Fruit fly (Drosophila melanogaster): ENCODE results near the gene Yp3.

The Yp3 gene

dm6 chrX:13744599-13745052 is 14.7 kb upstream of the Yp3 start, which contains the start of gene Grip91:
Gene Grip91, minus strand, starts transcription at chrX:13744683.
- TF ChIP-seq knrl (GFP tag; IDR thresholded peaks at IDR 0.05; ENCODE audit: partially characterized antibody) (0 out of 3 replicates have a peak, but pooled peaks have one; percentile 50), H2.0 (GFP tag; IDR thresholded peaks at IDR 0.05) (no peak), NC2β (GFP tag; optimal IDR thresholded peaks at IDR 0.05) (peak; percentile 25), CG1832 (GFP tag; optimal IDR thresholded peaks at IDR 0.05) (no peak), CG4617 (GFP tag; optimal IDR thresholded peaks at IDR 0.05; ENCODE audit: borderline replicate concordance) (peak; percentile 57), CG5180 (GFP tag; optimal IDR thresholded peaks at IDR 0.05) (no peak), CG32532 (GFP tag; IDR thresholded peaks at IDR 0.05) (no peak), psq (GFP tag; optimal IDR thresholded peaks at IDR 0.05) (no peak), CG17829 (tag; optimal IDR thresholded peaks at IDR 0.05) (peak; percentile 33), zfh2 (GFP tag; optimal IDR thresholded peaks at IDR 0.05) (peak; percentile 11), chinmo (GFP tag; IDR thresholded peaks at IDR 0.05; ENCODE audit: partially characterized antibody) (0 out of 4 replicates have a peak, but pooled peaks have one; percentile 45), CG11696 (GFP tag; IDR thresholded peaks at IDR 0.05) (no peak), ara (GFP tag; IDR thresholded peaks at IDR 0.05) (no peak), grau (tag; optimal IDR thresholded peaks at IDR 0.05) (peak; percentile 6), CG9876 (GFP tag; optimal IDR thresholded peaks at IDR 0.05) (no peak), dpn (GFP tag; optimal IDR thresholded peaks at IDR 0.05) (no peak), Side (GFP tag; optimal IDR thresholded peaks at IDR 0.05) (no peak), CG7357 (GFP tag; IDR thresholded peaks at IDR 0.05) (no peak), C15 (GFP tag; IDR thresholded peaks at IDR 0.05) (no peak), lab (GFP tag; optimal IDR thresholded peaks at IDR 0.05) (no peak), CG17361 (GFP tag; IDR thresholded peaks at IDR 0.05) (no peak; the same call in 2 of the 3 replicates), CG3838 (GFP tag; optimal IDR thresholded peaks at IDR 0.05) (no peak), CG4282 (GFP tag; optimal IDR thresholded peaks at IDR 0.05) (no peak), CG31388 (GFP tag; optimal IDR thresholded peaks at IDR 0.05) (no peak), CG14441 (GFP tag; IDR thresholded peaks at IDR 0.05) (0 out of 2 replicates have a peak, but pooled peaks have one; percentile 10), Nf-YB (GFP tag; optimal IDR thresholded peaks at IDR 0.05) (peak; percentile 15), CG3163 (GFP tag; optimal IDR thresholded peaks at IDR 0.05) (no peak), sisA (GFP tag; IDR thresholded peaks at IDR 0.05) (no peak), pzg (GFP tag; optimal IDR thresholded peaks at IDR 0.05) (peak; percentile 83), TFAM (GFP tag; optimal IDR thresholded peaks at IDR 0.05) (no peak), Atf-2 (GFP tag; optimal IDR thresholded peaks at IDR 0.05) (no peak), CG11695 (GFP tag; IDR thresholded peaks at IDR 0.05) (no peak), CG8359 (GFP tag; optimal IDR thresholded peaks at IDR 0.05; ENCODE audit: borderline replicate concordance) (no peak), nerfin-1 (tag; optimal IDR thresholded peaks at IDR 0.05) (peak; percentile 28), CG7271 (tag; optimal IDR thresholded peaks at IDR 0.05) (no peak), Adf1 (GFP tag; IDR thresholded peaks at IDR 0.05) (no peak), bigmax (GFP tag; optimal IDR thresholded peaks at IDR 0.05) (no peak), ab (GFP tag; optimal IDR thresholded peaks at IDR 0.05) (no peak), CG9437 (GFP tag; optimal IDR thresholded peaks at IDR 0.05) (no peak), so (GFP tag; IDR thresholded peaks at IDR 0.05) (no peak), Fer1 (GFP tag; optimal IDR thresholded peaks at IDR 0.05) (no peak), GATAe (GFP tag; conservative IDR thresholded peaks at IDR 0.05) (no peak), gcm (GFP tag; optimal IDR thresholded peaks at IDR 0.05) (no peak), slbo (GFP tag; IDR thresholded peaks at IDR 0.05) (peak; percentile 21; the same call in 1 of the 2 replicates), CG12299 (tag; optimal IDR thresholded peaks at IDR 0.05) (no peak), hbn (GFP tag; IDR thresholded peaks at IDR 0.05; ENCODE audit: partially characterized antibody) (no peak; the same call in 1 of the 2 replicates), CrebB (tag; optimal IDR thresholded peaks at IDR 0.05) (no peak), CG12236 (GFP tag; optimal IDR thresholded peaks at IDR 0.05) (no peak), Xrp1 (GFP tag; IDR thresholded peaks at IDR 0.05) (no peak), Rfx (GFP tag; IDR thresholded peaks at IDR 0.05) (0 out of 2 replicates have a peak, but pooled peaks have one; percentile 18), zen (tag; optimal IDR thresholded peaks at IDR 0.05) (no peak)
